Worm (Caenorhabditis elegans): ENCODE measurements around the gene Y81B9A.1.
"Not testable (repeated sequence)": the region's sequence is repeated elsewhere in the genome, so short reads cannot be mapped to it uniquely, and the experiment has no call there.

Gene Y81B9A.1

DNA sequence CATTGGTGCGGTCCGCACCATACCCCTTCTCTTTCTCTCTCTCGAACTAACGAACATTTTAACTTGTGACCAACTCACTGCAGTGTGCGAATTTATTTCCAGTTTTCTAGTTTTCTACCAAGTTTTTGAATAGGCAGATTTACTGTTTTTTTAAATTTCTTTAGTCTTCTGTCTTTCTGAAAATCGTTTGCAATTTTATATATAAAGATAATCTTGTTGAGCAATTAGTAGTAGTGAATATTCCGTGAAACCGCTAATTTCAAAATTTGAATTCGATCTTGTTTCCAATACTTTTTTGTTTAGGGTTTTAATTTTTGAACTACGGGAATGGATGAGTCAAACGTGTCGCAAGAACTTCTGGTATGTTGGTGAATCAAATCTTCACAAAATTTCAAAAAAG, 8.4 kb upstream of the Y81B9A.1 start, which contains the start of gene Y81B9A.2 (continued):
- no peak for TF ChIP-seq dmd-9 (GFP tag; IDR thresholded peaks at IDR 0.05)

DNA sequence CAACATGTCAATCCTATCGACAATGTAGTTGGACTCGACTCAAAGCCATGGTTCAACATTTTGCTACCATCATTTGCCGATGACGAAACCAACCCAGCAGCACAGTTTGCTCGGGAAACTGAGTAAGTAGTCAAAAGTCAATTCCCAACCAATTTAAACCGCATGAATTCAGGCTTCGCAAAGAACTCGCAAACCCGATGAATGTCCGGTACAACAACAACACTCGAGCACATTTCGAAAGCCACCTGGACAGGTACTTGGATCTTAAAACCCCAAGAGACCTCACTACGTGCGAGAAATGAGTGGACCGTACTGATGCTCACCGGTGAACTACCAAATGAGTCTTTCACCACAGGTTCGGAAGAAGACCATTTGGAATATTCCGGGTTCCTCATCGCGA, 1.8 kb downstream of the Y81B9A.1 start:
- TF ChIP-seq unc-130 (GFP tag; optimal IDR thresholded peaks at IDR 0.05): no peak
- no peak for TF ChIP-seq daf-19 (GFP tag; conservative IDR thresholded peaks at IDR 0.05)
- TF ChIP-seq unc-62 (GFP tag; optimal IDR thresholded peaks at IDR 0.05 in 1 of 2): peak in 1 of 2 experiments; percentile 70
- no peak for TF ChIP-seq unc-62 (tag; optimal IDR thresholded peaks at IDR 0.05)
- no peak for TF ChIP-seq nhr-28 (tag; optimal IDR thresholded peaks at IDR 0.05)
- TF ChIP-seq nhr-6 (tag; optimal IDR thresholded peaks at IDR 0.05): no peak
- peak; percentile 93 for TF ChIP-seq aha-1 (tag)
- TF ChIP-seq jun-1 (tag; optimal IDR thresholded peaks at IDR 0.05): no peak
- TF ChIP-seq set-16 (GFP tag; IDR thresholded peaks at IDR 0.05): no peak

DNA sequence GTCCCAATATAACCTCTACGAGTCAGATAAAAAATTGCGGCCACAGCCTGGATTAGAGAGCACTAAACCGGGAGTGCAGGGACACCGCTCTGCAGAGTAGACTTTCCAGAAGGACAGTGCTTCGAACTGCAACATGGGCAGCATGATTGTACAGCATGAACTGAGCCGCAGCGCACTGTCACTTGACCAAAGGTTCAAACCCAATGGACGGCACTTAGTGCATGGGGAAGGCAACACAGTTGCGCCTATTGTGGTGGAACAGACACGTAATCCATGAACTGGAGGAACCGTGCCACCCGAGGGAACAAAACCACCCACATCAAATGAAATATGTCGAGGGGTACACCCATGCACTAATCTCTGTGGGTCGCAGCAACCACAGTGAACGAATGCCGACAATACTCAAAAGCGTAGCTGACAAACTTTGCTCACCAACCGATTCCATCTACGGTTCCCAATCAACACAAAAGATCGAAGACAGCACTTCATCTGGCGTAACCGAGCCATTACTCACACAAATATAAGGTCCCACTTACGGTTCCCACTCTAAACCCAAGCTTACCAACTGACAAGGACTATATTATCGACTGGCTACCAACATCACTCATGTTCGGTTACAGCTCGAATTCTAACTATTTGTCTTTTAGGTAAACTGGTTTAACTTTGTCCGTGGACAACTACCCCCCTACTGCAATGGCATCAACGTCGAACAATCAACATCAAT, 3.3 kb downstream of the Y81B9A.1 start:
- TF ChIP-seq unc-62 (GFP tag; optimal IDR thresholded peaks at IDR 0.05 in 1 of 2): peak in 1 of 2 experiments; percentile 77
- no peak for TF ChIP-seq unc-62 (tag; optimal IDR thresholded peaks at IDR 0.05)
- TF ChIP-seq snpc-4 (tag; optimal IDR thresholded peaks at IDR 0.05): no peak
- peak; percentile 96 for TF ChIP-seq aha-1 (tag)

DNA sequence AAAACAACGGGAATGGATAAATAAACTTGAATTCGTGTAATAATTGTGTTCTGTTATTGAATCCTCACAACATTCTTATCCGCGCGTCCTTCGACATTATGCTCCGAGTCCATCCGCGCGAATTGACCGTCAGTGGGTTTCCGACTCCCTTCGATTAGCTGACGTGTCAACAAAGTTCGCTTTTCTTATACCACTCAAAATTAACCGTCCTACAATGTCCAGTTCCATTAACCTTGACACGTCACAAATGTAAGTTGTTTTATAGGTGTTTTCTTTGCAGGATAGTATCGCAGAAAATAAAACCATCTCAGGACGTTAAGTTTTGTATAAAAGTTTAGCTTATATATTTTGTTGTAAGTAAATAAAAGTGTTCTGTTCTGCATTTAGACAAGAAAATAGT, 11.2 kb downstream of the Y81B9A.1 start, which contains the start of gene crb-3:
crb-3 (plus strand) TSS at position 301 of the 400 bp plus-strand sequence.
- TF ChIP-seq ceh-44 (GFP tag; IDR thresholded peaks at IDR 0.05); ceh-20 (GFP tag; IDR thresholded peaks at IDR 0.05); dve-1 (tag; optimal IDR thresholded peaks at IDR 0.05; ENCODE audit: insufficient read depth): not testable (repeated sequence)

DNA sequence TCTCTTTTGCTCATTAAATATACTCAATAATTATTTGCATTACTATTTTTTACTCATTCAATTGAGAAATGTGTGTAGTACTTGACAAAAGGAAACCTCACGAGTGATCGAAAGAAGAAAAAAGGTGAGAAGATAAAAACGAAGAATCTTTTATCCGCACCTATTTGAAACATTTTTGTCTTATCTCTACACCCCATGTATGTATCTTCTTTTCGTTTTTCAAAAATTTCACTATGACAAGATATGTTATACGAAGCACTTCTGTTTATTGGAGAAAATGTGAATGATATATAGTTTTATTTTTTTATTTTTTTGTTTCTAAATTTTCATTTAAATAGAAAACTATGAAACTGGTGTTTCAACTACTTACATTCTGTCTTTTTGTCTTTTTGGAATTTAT, 12.7 kb downstream of the Y81B9A.1 start:
- TF ChIP-seq unc-62 (GFP tag; optimal IDR thresholded peaks at IDR 0.05 in 1 of 2) (peak in 1 of 2 experiments; percentile 53), unc-62 (tag; optimal IDR thresholded peaks at IDR 0.05) (no peak), Y48G9A.11 (GFP tag; IDR thresholded peaks at IDR 0.05) (no peak)

DNA sequence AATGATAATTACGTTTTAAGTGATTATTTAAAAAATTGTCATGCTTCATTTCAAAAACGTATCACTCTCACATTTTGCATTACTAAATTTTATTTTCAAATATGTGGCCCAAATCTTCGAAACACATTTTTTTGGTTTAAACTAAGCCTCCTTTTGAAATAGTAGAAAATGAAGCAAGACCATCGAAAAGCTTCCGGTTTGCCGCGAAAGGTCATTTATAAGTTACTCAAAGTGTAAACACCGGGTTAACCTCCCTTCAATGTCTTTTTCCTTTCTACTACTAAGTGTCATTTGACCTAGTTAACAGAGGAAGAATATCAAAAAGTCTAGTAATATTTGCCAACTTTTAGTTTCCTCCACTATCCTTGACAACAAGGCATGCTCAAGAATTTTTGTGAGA, 14.5 kb downstream of the Y81B9A.1 start:
- TF ChIP-seq unc-62 (GFP tag; optimal IDR thresholded peaks at IDR 0.05 in 1 of 2) (peak in 1 of 2 experiments; percentile 93), unc-62 (tag; optimal IDR thresholded peaks at IDR 0.05) (no peak), D1046.2 (GFP tag; IDR thresholded peaks at IDR 0.05) (no peak)

DNA sequence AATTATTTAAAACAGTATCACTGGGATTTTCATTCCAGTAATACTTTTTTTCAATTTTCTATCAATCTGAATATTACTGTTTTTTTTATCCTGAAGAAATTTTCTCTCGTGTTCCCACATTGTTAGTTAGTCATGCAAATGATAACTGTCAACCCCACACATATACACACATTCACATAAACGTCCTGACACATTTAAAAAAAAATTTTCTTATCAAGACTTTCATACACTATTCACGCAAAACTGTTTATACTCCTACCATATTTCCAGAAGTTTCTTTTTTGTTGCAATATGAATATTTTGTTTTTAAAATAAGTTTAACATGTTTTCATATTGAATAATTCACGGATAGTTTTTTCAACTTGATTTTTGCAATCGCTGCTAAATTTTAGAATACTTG, 16.2 kb downstream of the Y81B9A.1 start:
- TF ChIP-seq hlh-30 (tag; optimal IDR thresholded peaks at IDR 0.05; ENCODE audit: insufficient read depth) (peak; percentile 21), daf-16 (GFP tag; optimal IDR thresholded peaks at IDR 0.05) (no peak), daf-16 (tag; optimal IDR thresholded peaks at IDR 0.05) (peak; percentile 83), Y75B8A.6 (GFP tag; IDR thresholded peaks at IDR 0.05) (no peak), daf-19 (GFP tag; conservative IDR thresholded peaks at IDR 0.05) (no peak), hlh-11 (tag; optimal IDR thresholded peaks at IDR 0.05) (peak; percentile 1), pqm-1 (tag; optimal IDR thresholded peaks at IDR 0.05) (peak; percentile 57), dve-1 (tag; optimal IDR thresholded peaks at IDR 0.05; ENCODE audit: insufficient read depth) (peak; percentile 48)

DNA sequence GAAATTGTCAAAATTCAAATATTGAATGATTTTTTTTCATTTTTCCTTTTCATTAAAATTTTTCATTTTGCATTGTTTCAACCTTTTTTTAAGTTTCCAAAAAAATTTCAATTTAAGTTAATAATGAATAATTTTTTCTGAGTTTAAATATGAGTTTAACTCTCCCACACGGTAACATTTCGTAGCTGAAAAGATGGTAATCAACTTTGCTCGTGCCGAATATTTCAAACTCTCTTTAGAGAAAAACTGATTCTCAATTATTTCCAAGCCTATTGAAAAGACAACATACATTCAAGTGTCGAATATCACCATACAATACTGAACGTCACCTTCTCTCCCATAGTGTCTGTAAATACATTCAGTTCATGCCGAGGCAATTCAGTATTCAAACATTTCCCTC, 16.7 kb downstream of the Y81B9A.1 start:
- no peak for TF ChIP-seq zip-11 (GFP tag; IDR thresholded peaks at IDR 0.05)
- peak in 1 of 2 experiments; percentile 99 for TF ChIP-seq unc-62 (GFP tag; optimal IDR thresholded peaks at IDR 0.05 in 1 of 2)
- TF ChIP-seq unc-62 (tag; optimal IDR thresholded peaks at IDR 0.05): no peak

DNA sequence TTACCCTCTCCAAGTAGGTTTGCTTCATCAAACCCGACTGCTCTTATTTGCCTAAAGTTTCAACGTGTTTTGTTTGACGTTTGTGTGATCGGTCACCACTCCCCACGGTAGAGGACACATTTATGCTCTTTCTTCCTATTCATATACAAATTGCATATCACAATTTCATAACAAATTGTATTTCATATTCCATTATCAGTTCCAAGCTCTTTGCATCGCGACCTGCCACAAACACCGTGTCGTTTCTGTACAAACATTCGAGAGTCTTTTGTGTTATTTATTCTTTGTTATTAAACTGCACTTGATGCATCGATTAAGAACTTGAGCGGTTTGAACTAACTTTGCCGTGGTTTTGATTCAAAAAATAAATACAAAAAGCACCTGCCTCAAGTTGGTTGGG, 17.8 kb downstream of the Y81B9A.1 start:
- TF ChIP-seq nhr-48 (tag; optimal IDR thresholded peaks at IDR 0.05) (peak; percentile 11), nhr-28 (tag; optimal IDR thresholded peaks at IDR 0.05) (peak; percentile 61), nhr-237 (tag; optimal IDR thresholded peaks at IDR 0.05) (no peak), ceh-28 (tag; optimal IDR thresholded peaks at IDR 0.05) (no peak), lim-7 (GFP tag; IDR thresholded peaks at IDR 0.05) (no peak), F49E8.2 (tag; optimal IDR thresholded peaks at IDR 0.05; ENCODE audit: borderline replicate concordance) (no peak), zag-1 (tag; optimal IDR thresholded peaks at IDR 0.05) (no peak), dve-1 (tag; optimal IDR thresholded peaks at IDR 0.05; ENCODE audit: insufficient read depth) (peak; percentile 47), lsy-2 (tag; optimal IDR thresholded peaks at IDR 0.05) (no peak), aha-1 (tag) (peak; percentile 74), arid-1 (GFP tag; conservative IDR thresholded peaks at IDR 0.05) (no peak), ceh-44 (GFP tag; IDR thresholded peaks at IDR 0.05) (no peak), unc-62 (GFP tag; optimal IDR thresholded peaks at IDR 0.05 in 1 of 2) (no peak), unc-62 (tag; optimal IDR thresholded peaks at IDR 0.05) (no peak), nhr-10 (tag; optimal IDR thresholded peaks at IDR 0.05) (no peak), hlh-11 (tag; optimal IDR thresholded peaks at IDR 0.05) (peak; percentile 65), aly-2 (tag; optimal IDR thresholded peaks at IDR 0.05) (no peak), mdt-29 (GFP tag; IDR thresholded peaks at IDR 0.05) (no peak)

All from whole organism, L4 larva.